Worm (Caenorhabditis elegans): ENCODE results near the gene Y39A3A.2.

Y39A3A.2 gene

DNA sequence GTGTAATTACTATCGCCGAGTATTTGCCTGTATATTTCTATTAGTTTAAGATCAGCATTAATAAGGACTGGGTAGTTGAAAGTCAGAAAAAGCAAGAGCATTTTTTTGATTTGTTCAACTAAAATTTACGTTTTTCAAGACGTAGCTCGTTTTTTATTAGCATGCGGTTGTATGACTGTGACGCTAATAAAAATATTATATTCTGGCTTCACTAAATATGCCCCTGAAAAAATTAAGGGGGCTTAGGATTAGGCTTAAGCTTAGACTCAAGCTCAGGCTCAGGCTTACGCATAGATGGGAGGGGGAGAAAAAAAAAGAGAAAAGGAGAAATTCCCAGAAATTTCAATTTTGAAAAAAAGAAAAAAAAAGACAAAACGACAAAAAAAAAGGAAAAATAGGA is at the start of gene Y39A3A.2:
Y39A3A.2 (minus strand) TSS at position 101 of the 400 bp plus-strand sequence.
- no peak for TF ChIP-seq klf-2 (GFP tag; conservative IDR thresholded peaks at IDR 0.05)
- TF ChIP-seq med-1 (GFP tag; optimal IDR thresholded peaks at IDR 0.05; ENCODE audit: insufficient read depth): no peak
- no peak for TF ChIP-seq ztf-23 (GFP tag; IDR thresholded peaks at IDR 0.05)
- no peak for TF ChIP-seq cog-1 (tag; optimal IDR thresholded peaks at IDR 0.05)
- TF ChIP-seq flt-1 (GFP tag; IDR thresholded peaks at IDR 0.05): no peak

DNA sequence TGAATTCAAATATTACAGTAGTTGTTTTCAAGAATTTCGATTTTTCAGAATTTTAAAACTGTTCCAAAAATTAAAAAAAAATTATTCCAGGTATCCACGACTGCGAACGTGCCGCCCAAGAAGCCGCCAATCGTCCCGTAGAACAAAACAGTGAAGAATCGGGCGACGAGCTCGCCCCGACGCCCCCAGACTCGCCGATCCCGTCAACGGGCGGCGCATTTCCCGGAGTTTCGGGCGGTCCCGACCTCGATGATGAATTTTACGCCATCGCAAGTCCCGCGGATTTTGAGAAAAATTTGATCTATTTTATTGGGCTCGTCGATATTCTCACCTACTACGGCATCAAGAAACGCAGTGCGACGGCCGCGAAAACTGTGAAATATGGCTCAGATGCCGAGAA is 48.5 kb upstream of the Y39A3A.2 start:
- TF ChIP-seq T22C8.4 (GFP tag; IDR thresholded peaks at IDR 0.05) (no peak), med-1 (GFP tag; optimal IDR thresholded peaks at IDR 0.05; ENCODE audit: insufficient read depth) (no peak), tab-1 (GFP tag; IDR thresholded peaks at IDR 0.05) (no peak), klf-2 (GFP tag; conservative IDR thresholded peaks at IDR 0.05) (no peak)

DNA sequence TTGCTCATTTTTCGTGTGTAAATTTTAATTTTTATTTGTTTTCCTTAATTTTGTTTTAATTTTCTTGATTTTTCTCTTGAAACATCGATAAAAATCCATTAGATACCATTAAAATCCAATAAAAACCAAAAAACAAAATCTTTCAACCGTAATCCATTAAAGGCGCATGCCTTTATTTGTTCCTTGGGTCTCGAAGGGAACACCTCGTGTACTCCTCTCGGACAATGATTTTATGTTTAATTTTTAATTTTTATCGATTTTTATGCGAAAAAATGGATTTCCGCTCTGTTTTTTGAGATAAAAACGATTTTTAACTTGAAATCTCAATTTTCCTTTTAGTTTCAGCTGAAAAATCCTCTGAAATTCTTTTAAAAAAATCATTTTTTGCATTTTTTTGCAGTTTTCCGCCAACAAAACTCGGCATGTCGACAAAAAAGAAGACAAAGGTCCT is 44.5 kb upstream of the Y39A3A.2 start, which contains the start of gene ppk-2:
ppk-2 (plus strand) TSS at position 401 of the 451 bp plus-strand sequence.
- no peak for TF ChIP-seq ztf-29 (GFP tag; IDR thresholded peaks at IDR 0.05)
- no peak for TF ChIP-seq cog-1 (tag; optimal IDR thresholded peaks at IDR 0.05)
- TF ChIP-seq tab-1 (GFP tag; IDR thresholded peaks at IDR 0.05): no peak
- TF ChIP-seq med-1 (GFP tag; optimal IDR thresholded peaks at IDR 0.05; ENCODE audit: insufficient read depth): no peak
- no peak for TF ChIP-seq flt-1 (GFP tag; IDR thresholded peaks at IDR 0.05)
- no peak for TF ChIP-seq T22C8.4 (GFP tag; IDR thresholded peaks at IDR 0.05)
- TF ChIP-seq ztf-23 (GFP tag; IDR thresholded peaks at IDR 0.05): no peak
- no peak for TF ChIP-seq ref-1 (GFP tag; conservative IDR thresholded peaks at IDR 0.05)
- no peak for TF ChIP-seq klf-2 (GFP tag; conservative IDR thresholded peaks at IDR 0.05)

DNA sequence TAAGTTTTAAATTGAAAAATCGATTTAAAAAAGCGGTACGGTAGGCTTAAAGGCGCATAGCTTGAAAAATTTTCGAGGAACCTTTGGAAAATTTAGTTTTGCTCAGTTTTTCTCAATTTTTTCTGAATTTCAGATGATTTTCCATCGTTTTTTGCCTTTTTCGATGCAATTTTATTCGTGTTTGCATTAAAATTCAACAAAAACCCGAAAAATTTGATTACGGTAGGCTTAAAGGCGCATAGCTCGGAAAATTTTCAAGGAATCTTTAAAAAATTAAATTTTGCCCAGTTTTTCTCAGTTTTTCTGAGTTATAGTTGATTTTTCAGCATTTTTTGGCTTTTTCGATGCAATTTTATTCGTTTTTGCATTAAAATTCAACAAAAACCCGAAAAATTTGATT is 43.8 kb upstream of the Y39A3A.2 start:
- TF ChIP-seq tab-1 (GFP tag; IDR thresholded peaks at IDR 0.05) (no peak), med-1 (GFP tag; optimal IDR thresholded peaks at IDR 0.05; ENCODE audit: insufficient read depth) (no peak), T22C8.4 (GFP tag; IDR thresholded peaks at IDR 0.05) (no peak), ref-1 (GFP tag; conservative IDR thresholded peaks at IDR 0.05) (no peak), flt-1 (GFP tag; IDR thresholded peaks at IDR 0.05) (no peak), cog-1 (tag; optimal IDR thresholded peaks at IDR 0.05) (no peak), ztf-29 (GFP tag; IDR thresholded peaks at IDR 0.05) (no peak), ztf-23 (GFP tag; IDR thresholded peaks at IDR 0.05) (no peak), klf-2 (GFP tag; conservative IDR thresholded peaks at IDR 0.05) (no peak)

DNA sequence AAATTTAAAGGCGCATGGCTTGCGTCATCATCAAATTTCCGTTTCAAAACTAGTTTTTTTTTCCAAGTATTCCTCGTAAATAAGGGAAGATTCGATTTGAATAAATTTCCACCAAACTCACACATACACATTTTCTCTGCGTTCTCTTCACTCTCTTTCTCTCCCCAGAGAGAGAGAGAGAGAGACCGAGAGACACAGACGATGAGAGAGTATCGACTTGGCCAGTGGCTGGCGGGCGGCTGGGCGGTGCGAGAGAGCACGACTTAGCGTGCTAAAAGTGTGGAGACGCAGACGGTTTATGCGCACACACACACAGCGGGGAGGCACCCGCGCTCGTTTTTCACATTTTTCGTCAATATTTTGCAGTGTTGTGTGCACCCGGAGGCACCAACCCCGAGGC is 43.4 kb upstream of the Y39A3A.2 start:
- TF ChIP-seq T22C8.4 (GFP tag; IDR thresholded peaks at IDR 0.05): peak; percentile 48
- no peak for TF ChIP-seq flt-1 (GFP tag; IDR thresholded peaks at IDR 0.05)

DNA sequence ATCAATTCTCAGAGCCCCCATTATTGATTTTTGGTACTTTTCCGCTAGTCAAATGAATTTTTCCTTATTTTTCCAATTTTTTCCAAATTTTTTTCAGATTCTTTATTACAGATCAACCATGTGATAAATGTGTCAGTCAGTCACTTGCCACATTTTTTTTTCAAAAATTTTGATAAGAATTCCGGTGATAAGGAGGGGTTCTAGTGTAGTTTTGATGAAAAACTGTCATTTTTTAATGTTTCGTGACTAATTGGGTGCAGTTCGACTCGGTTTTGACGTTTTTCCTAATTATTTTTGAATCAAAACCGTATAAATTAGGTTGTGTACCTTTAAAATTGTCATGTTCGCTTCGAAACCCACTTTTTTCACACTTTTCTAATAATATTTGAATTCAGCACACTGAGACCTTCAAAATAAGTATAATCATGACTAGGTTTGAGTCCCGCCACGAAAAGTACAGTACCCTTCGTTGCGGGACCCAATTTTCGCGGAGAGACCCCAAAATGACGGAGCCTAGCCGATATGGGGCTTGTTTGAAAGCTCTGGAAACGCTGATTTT is 42.4 kb upstream of the Y39A3A.2 start:
- no peak for TF ChIP-seq T22C8.4 (GFP tag; IDR thresholded peaks at IDR 0.05)
- no peak for TF ChIP-seq ztf-23 (GFP tag; IDR thresholded peaks at IDR 0.05)
- no peak for TF ChIP-seq ref-1 (GFP tag; conservative IDR thresholded peaks at IDR 0.05)
- no peak for TF ChIP-seq klf-2 (GFP tag; conservative IDR thresholded peaks at IDR 0.05)
- TF ChIP-seq flt-1 (GFP tag; IDR thresholded peaks at IDR 0.05): no peak
- no peak for TF ChIP-seq cog-1 (tag; optimal IDR thresholded peaks at IDR 0.05)
- TF ChIP-seq tab-1 (GFP tag; IDR thresholded peaks at IDR 0.05): no peak

DNA sequence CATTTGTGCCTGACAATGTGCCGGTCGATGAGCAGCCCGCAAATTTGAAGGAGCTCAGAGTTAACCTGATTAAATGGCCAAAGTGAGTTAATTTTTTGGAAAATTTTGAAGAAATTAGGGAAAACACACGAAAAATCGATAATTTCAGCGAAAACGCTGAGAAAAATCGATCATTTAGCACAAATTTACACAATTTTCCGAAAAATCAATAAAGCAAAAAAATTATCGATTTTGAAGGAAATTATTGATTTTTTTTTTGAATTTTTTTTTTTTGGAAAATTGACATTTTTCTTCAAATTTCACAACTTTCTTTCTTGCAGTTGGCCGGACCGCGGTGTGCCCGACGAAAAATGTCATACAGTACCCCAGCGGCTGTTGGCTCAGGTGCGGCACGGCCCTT is 40.7 kb upstream of the Y39A3A.2 start:
- TF ChIP-seq T22C8.4 (GFP tag; IDR thresholded peaks at IDR 0.05): peak; percentile 93
- no peak for TF ChIP-seq ref-1 (GFP tag; conservative IDR thresholded peaks at IDR 0.05)
- no peak for TF ChIP-seq cog-1 (tag; optimal IDR thresholded peaks at IDR 0.05)
- no peak for TF ChIP-seq klf-2 (GFP tag; conservative IDR thresholded peaks at IDR 0.05)
- TF ChIP-seq tab-1 (GFP tag; IDR thresholded peaks at IDR 0.05): no peak

DNA sequence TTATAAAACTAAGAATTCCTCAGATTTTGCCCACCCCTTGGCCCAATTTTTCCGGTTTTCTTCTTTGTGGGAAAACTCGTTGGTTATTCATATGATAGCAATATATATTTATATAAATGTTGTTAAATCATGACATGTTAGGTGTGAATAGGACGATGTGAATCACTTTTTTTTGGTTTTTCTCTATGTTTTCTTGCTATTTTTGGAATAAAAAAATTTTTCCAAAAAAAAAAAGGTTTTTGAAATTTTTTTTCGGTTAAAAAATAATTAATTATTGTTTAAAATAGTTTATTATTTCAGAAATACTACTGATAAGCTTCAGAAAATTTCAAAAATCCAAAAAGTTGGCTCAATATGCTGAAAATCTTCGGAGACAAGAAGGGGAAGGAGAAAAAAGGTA is 34.9 kb upstream of the Y39A3A.2 start, which contains the start of gene Y48G9A.9:
Y48G9A.9 (plus strand) TSS at position 301 of the 400 bp plus-strand sequence.
- TF ChIP-seq cog-1 (tag; optimal IDR thresholded peaks at IDR 0.05) (no peak), T22C8.4 (GFP tag; IDR thresholded peaks at IDR 0.05) (no peak), flt-1 (GFP tag; IDR thresholded peaks at IDR 0.05) (no peak), ztf-29 (GFP tag; IDR thresholded peaks at IDR 0.05) (no peak), ztf-23 (GFP tag; IDR thresholded peaks at IDR 0.05) (no peak), tab-1 (GFP tag; IDR thresholded peaks at IDR 0.05) (no peak), klf-2 (GFP tag; conservative IDR thresholded peaks at IDR 0.05) (no peak), ref-1 (GFP tag; conservative IDR thresholded peaks at IDR 0.05) (no peak)

DNA sequence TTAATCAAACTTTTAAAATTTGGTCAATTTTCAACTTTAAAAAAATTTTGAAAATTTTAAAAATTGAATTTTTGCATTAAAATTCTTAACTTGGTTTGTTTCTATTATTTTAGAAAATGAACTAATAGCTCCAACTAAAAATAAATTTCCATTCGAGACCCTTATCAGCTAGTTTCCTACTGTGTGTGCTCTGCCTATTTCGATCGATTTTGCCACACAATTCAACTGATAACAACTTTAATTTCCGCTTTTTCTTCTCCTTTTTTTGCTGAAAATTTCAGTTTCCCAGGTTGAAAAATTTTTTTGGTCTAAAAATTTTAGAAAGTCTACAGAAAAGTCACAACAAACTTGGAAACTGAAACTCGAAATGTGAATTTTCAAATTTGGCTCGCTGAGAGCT is 33.9 kb upstream of the Y39A3A.2 start:
- no peak for TF ChIP-seq T22C8.4 (GFP tag; IDR thresholded peaks at IDR 0.05)
- no peak for TF ChIP-seq tab-1 (GFP tag; IDR thresholded peaks at IDR 0.05)
- TF ChIP-seq ref-1 (GFP tag; conservative IDR thresholded peaks at IDR 0.05): no peak
- no peak for TF ChIP-seq ztf-23 (GFP tag; IDR thresholded peaks at IDR 0.05)
- no peak for TF ChIP-seq med-1 (GFP tag; optimal IDR thresholded peaks at IDR 0.05; ENCODE audit: insufficient read depth)
- TF ChIP-seq cog-1 (tag; optimal IDR thresholded peaks at IDR 0.05): no peak
- TF ChIP-seq klf-2 (GFP tag; conservative IDR thresholded peaks at IDR 0.05): no peak
- TF ChIP-seq ztf-29 (GFP tag; IDR thresholded peaks at IDR 0.05): no peak
- TF ChIP-seq flt-1 (GFP tag; IDR thresholded peaks at IDR 0.05): no peak

DNA sequence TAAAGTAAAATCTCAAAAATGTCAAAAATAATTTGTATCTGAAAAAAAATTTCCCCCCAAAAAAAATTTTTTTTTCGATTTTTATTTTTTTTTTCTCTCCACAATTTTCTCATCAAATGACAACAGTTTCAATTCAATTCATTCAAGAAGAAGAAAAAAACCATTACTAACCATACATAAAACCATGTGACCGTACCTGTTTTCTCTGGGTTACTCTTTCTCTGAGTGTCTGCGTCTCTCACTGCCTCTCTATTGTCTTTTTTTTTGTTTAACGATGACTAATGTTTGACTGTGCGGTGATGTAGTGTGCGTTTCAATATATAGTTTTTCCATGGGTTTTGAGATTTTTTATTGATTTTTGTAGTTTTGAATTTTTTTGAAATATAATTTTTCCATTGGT is 33.2 kb upstream of the Y39A3A.2 start:
- TF ChIP-seq tab-1 (GFP tag; IDR thresholded peaks at IDR 0.05) (no peak), flt-1 (GFP tag; IDR thresholded peaks at IDR 0.05) (no peak), klf-2 (GFP tag; conservative IDR thresholded peaks at IDR 0.05) (no peak), ref-1 (GFP tag; conservative IDR thresholded peaks at IDR 0.05) (no peak), ztf-29 (GFP tag; IDR thresholded peaks at IDR 0.05) (no peak), med-1 (GFP tag; optimal IDR thresholded peaks at IDR 0.05; ENCODE audit: insufficient read depth) (no peak), cog-1 (tag; optimal IDR thresholded peaks at IDR 0.05) (no peak), ztf-23 (GFP tag; IDR thresholded peaks at IDR 0.05) (no peak), T22C8.4 (GFP tag; IDR thresholded peaks at IDR 0.05) (no peak)

Data from whole organism, midembryonic.